Worm (Caenorhabditis elegans): ENCODE data around the gene F15G9.5.

- no peak for TF ChIP-seq him-1 (tag; optimal IDR thresholded peaks at IDR 0.05)
- no peak for TF ChIP-seq W03F9.2 (tag; optimal IDR thresholded peaks at IDR 0.05)
These were observed 40.0 kb downstream of the F15G9.5 start for ce11 chrX:9697655-9698054.
